Fruit fly (Drosophila melanogaster): ENCODE measurements around the gene Smox.

dm6 chrX:8177742-8178141 is 35.7 kb upstream of the Smox start:
- TF ChIP-seq CG6276 (GFP tag; optimal IDR thresholded peaks at IDR 0.05): no peak
- no peak for TF ChIP-seq CG10669 (GFP tag; optimal IDR thresholded peaks at IDR 0.05)
- no peak for TF ChIP-seq CG8319 (GFP tag; optimal IDR thresholded peaks at IDR 0.05)
- TF ChIP-seq CG32006 (GFP tag; optimal IDR thresholded peaks at IDR 0.05): no peak
- no peak for TF ChIP-seq Sox102F (GFP tag; optimal IDR thresholded peaks at IDR 0.05)

All from whole organism, prepupa.